Fruit fly (Drosophila melanogaster) whole organism, embryonic: ENCODE results near the gene Cpr64Ad.

ENCODE experiments used
- CG11696 ChIP-seq: fragments of 200-800 bp; sonication (Bioruptor generic); IDR thresholded peaks from 2 replicates; pipeline ENCODE4 v1.3.6; 2022; ENCODE audit warnings: missing biosample characterization, missing genetic modification characterization
- CG12391 ChIP-seq: fragments of 200-800 bp; sonication (Bioruptor generic); optimal IDR thresholded peaks from 3 replicates; lab custom pipeline; 2018; ENCODE audit warnings: missing biosample characterization, mild to moderate bottlenecking, missing genetic modification characterization, moderate library complexity
- CG12942 ChIP-seq: fragments of 200-800 bp; sonication (Bioruptor generic); optimal IDR thresholded peaks from 3 replicates; lab custom pipeline; 2016; ENCODE audit warnings: missing biosample characterization, missing genetic modification characterization
- CG13424 ChIP-seq: fragments of 200-800 bp; sonication (Bioruptor generic); optimal IDR thresholded peaks from 2 replicates; lab custom pipeline; 2019; ENCODE audit warnings: missing biosample characterization, mild to moderate bottlenecking, missing genetic modification characterization, moderate library complexity
- CG13775 ChIP-seq: fragments of 200-800 bp; sonication (Bioruptor generic); optimal IDR thresholded peaks from 3 replicates; lab custom pipeline; 2017; ENCODE audit warnings: missing biosample characterization, mild to moderate bottlenecking, missing genetic modification characterization
- CG17612 ChIP-seq: fragments of 200-800 bp; sonication (Bioruptor generic); IDR thresholded peaks from 2 replicates; pipeline ENCODE4 v1.3.6; 2022; ENCODE audit warnings: missing biosample characterization, missing genetic modification characterization
- CG17802 ChIP-seq: fragments of 200-800 bp; sonication (Bioruptor generic); optimal IDR thresholded peaks from 2 replicates; lab custom pipeline; 2018; ENCODE audit warnings: missing biosample characterization, mild to moderate bottlenecking, missing genetic modification characterization, moderate library complexity
- CG30020 ChIP-seq: fragments of 200-800 bp; optimal IDR thresholded peaks from 2 replicates; lab custom pipeline; 2019; ENCODE audit warnings: missing biosample characterization, mild to moderate bottlenecking, missing genetic modification characterization, moderate library complexity
- CG3065 ChIP-seq: fragments of 200-800 bp; sonication (Bioruptor generic); optimal IDR thresholded peaks from 2 replicates; lab custom pipeline; 2016; ENCODE audit warnings: missing biosample characterization, missing genetic modification characterization
- CG3281 ChIP-seq: fragments of 200-800 bp; sonication (Bioruptor generic); optimal IDR thresholded peaks from 3 replicates; lab custom pipeline; 2017; ENCODE audit warnings: missing biosample characterization, mild to moderate bottlenecking, missing genetic modification characterization
- CG33557 ChIP-seq: fragments of 200-800 bp; sonication (Bioruptor generic); optimal IDR thresholded peaks from 2 replicates; lab custom pipeline; 2019; ENCODE audit warnings: missing biosample characterization, mild to moderate bottlenecking, missing genetic modification characterization, moderate library complexity
- CG5245 ChIP-seq: fragments of 200-800 bp; sonication (Bioruptor generic); optimal IDR thresholded peaks from 3 replicates; lab custom pipeline; 2016; ENCODE audit warnings: missing biosample characterization, missing genetic modification characterization
- CG5953 ChIP-seq: fragments of 200-800 bp; sonication (Bioruptor generic); IDR thresholded peaks from 2 replicates; pipeline ENCODE4 v1.3.6; 2022; ENCODE audit warnings: missing biosample characterization, missing genetic modification characterization
- CG6254 ChIP-seq: fragments of 200-800 bp; sonication (Bioruptor generic); optimal IDR thresholded peaks from 3 replicates; lab custom pipeline; 2017; ENCODE audit warnings: mild to moderate bottlenecking, missing biosample characterization, missing genetic modification reagents, missing genetic modification characterization
- CG6765 ChIP-seq: fragments of 200-800 bp; sonication (Bioruptor generic); optimal IDR thresholded peaks from 3 replicates; lab custom pipeline; 2017; ENCODE audit warnings: missing biosample characterization, mild to moderate bottlenecking, missing genetic modification characterization
- CG7928 ChIP-seq: fragments of 200-800 bp; sonication (Bioruptor generic); optimal IDR thresholded peaks from 2 replicates; lab custom pipeline; 2017; ENCODE audit warnings: missing biosample characterization, mild to moderate bottlenecking, missing genetic modification characterization
- CG7963 ChIP-seq: fragments of 200-800 bp; sonication (Bioruptor generic); IDR thresholded peaks from 3 replicates; pipeline ENCODE4 v1.3.6; 2022; ENCODE audit warnings: missing biosample characterization, missing genetic modification characterization; ENCODE audit not compliant: partially characterized antibody
- CG8089 ChIP-seq: fragments of 200-800 bp; sonication (Bioruptor generic); optimal IDR thresholded peaks from 3 replicates; lab custom pipeline; 2016; ENCODE audit warnings: missing biosample characterization, missing genetic modification characterization
- CG8388 ChIP-seq: fragments of 200-800 bp; sonication (Bioruptor generic); optimal IDR thresholded peaks from 2 replicates; lab custom pipeline; 2019; ENCODE audit warnings: missing biosample characterization, mild to moderate bottlenecking, missing genetic modification characterization, moderate library complexity
- CoRest ChIP-seq: fragments of 200-800 bp; sonication (Bioruptor generic); optimal IDR thresholded peaks from 3 replicates; lab custom pipeline; 2018; ENCODE audit warnings: missing biosample characterization, mild to moderate bottlenecking, missing genetic modification characterization, moderate library complexity
- CrebB ChIP-seq: fragments of 200-800 bp; sonication (Bioruptor generic); optimal IDR thresholded peaks from 3 replicates; lab custom pipeline; 2018; ENCODE audit warnings: missing biosample characterization, mild to moderate bottlenecking, missing genetic modification characterization
- D19B ChIP-seq: fragments of 200-800 bp; sonication (Bioruptor generic); optimal IDR thresholded peaks from 2 replicates; lab custom pipeline; 2017; ENCODE audit warnings: missing biosample characterization, mild to moderate bottlenecking, missing genetic modification characterization
- Dbx ChIP-seq: fragments of 200-800 bp; sonication (Bioruptor generic); IDR thresholded peaks from 3 replicates; pipeline ENCODE4 v1.3.6; 2022; ENCODE audit warnings: missing biosample characterization, missing genetic modification characterization
- GATAe ChIP-seq: fragments of 200-800 bp; sonication (Bioruptor generic); conservative IDR thresholded peaks from 2 replicates; pipeline ENCODE4 v1.3.6; 2022; ENCODE audit warnings: missing biosample characterization, missing genetic modification characterization
- Kr ChIP-seq: fragments of 200-800 bp; sonication (Bioruptor generic); optimal IDR thresholded peaks from 2 replicates; lab custom pipeline; 2017; ENCODE audit warnings: missing biosample characterization, mild to moderate bottlenecking, missing genetic modification characterization
- Lhr ChIP-seq: fragments of 200-800 bp; sonication (Bioruptor generic); optimal IDR thresholded peaks from 3 replicates; lab custom pipeline; 2017; ENCODE audit warnings: mild to moderate bottlenecking, missing biosample characterization, missing genetic modification reagents, missing genetic modification characterization
- Lim3 ChIP-seq: fragments of 200-800 bp; sonication (Bioruptor generic); IDR thresholded peaks from 2 replicates; pipeline ENCODE4 v1.3.6; 2022; ENCODE audit warnings: missing biosample characterization, missing genetic modification characterization
- Lpt ChIP-seq: fragments of >200 bp; optimal IDR thresholded peaks from 2 replicates; lab custom pipeline; 2018; ENCODE audit warnings: missing biosample characterization, missing genetic modification characterization
- Max ChIP-seq: fragments of 200-800 bp; sonication (Bioruptor generic); optimal IDR thresholded peaks from 2 replicates; lab custom pipeline; 2016; ENCODE audit warnings: missing biosample characterization, mild to moderate bottlenecking, missing genetic modification characterization
- Meics ChIP-seq: fragments of 200-800 bp; sonication (Bioruptor generic); optimal IDR thresholded peaks from 2 replicates; lab custom pipeline; 2017; ENCODE audit warnings: missing biosample characterization, mild to moderate bottlenecking, missing genetic modification characterization
- Mrtf ChIP-seq: fragments of 200-800 bp; sonication (Bioruptor generic); IDR thresholded peaks from 3 replicates; pipeline ENCODE4 v1.3.6; 2022; ENCODE audit warnings: missing biosample characterization, missing genetic modification characterization
- Nf-YC ChIP-seq: fragments of 200-800 bp; optimal IDR thresholded peaks from 3 replicates; lab custom pipeline; 2019; ENCODE audit warnings: missing biosample characterization, mild to moderate bottlenecking, missing genetic modification characterization, moderate library complexity
- Poxn ChIP-seq: fragments of 200-800 bp; sonication (Bioruptor generic); IDR thresholded peaks from 2 replicates; pipeline ENCODE4 v1.3.6; 2022; ENCODE audit warnings: missing biosample characterization, missing genetic modification characterization
- Sin3A ChIP-seq: fragments of >200 bp; optimal IDR thresholded peaks from 2 replicates; lab custom pipeline; 2018
- Six4 ChIP-seq: fragments of 200-800 bp; sonication (Bioruptor generic); optimal IDR thresholded peaks from 2 replicates; lab custom pipeline; 2016; ENCODE audit warnings: missing biosample characterization, missing genetic modification characterization
- Xrp1 ChIP-seq: fragments of 200-800 bp; sonication (Bioruptor generic); IDR thresholded peaks from 2 replicates; pipeline ENCODE4 v1.3.6; 2022; ENCODE audit warnings: missing biosample characterization, missing genetic modification characterization
- chif ChIP-seq, 2 experiments: fragments of 200-800 bp; sonication (Bioruptor generic); optimal IDR thresholded peaks; 3 replicates each; lab custom pipeline; 2016; ENCODE audit warnings: missing biosample characterization in 2 of 2, missing genetic modification characterization in 2 of 2
- crol ChIP-seq: fragments of 200-800 bp; sonication (Bioruptor generic); IDR thresholded peaks from 2 replicates; pipeline ENCODE4 v1.3.6; 2022; ENCODE audit warnings: missing biosample characterization, missing genetic modification characterization
- dati ChIP-seq: fragments of 200-800 bp; sonication (Bioruptor generic); IDR thresholded peaks from 2 replicates; pipeline ENCODE4 v1.3.6; 2022; ENCODE audit warnings: missing biosample characterization, missing genetic modification characterization
- dimm ChIP-seq: fragments of 200-800 bp; sonication (Bioruptor generic); IDR thresholded peaks from 2 replicates; pipeline ENCODE4 v1.3.6; 2022; ENCODE audit warnings: missing biosample characterization, missing genetic modification characterization
- fd64A ChIP-seq: fragments of 200-800 bp; sonication (Bioruptor generic); optimal IDR thresholded peaks from 3 replicates; lab custom pipeline; 2018; ENCODE audit warnings: missing biosample characterization, mild to moderate bottlenecking, missing genetic modification characterization
- grau ChIP-seq: fragments of 200-800 bp; optimal IDR thresholded peaks from 3 replicates; lab custom pipeline; 2019; ENCODE audit warnings: missing biosample characterization, mild to moderate bottlenecking, missing genetic modification characterization, moderate library complexity
- hth ChIP-seq: fragments of >200 bp; optimal IDR thresholded peaks from 2 replicates; lab custom pipeline; 2017; ENCODE audit warnings: inconsistent platforms
- jumu ChIP-seq: fragments of 200-800 bp; sonication (Bioruptor generic); optimal IDR thresholded peaks from 3 replicates; lab custom pipeline; 2016; ENCODE audit warnings: missing biosample characterization, missing genetic modification characterization
- lmd ChIP-seq: fragments of 200-800 bp; sonication (Bioruptor generic); IDR thresholded peaks from 2 replicates; pipeline ENCODE4 v1.3.6; 2022; ENCODE audit warnings: missing biosample characterization, missing genetic modification characterization
- pan ChIP-seq, 4 experiments: fragments of >200 bp in 3 of 4; fragments of 200-800 bp in 1 of 4; sonication (Bioruptor generic) in 1 of 4; optimal IDR thresholded peaks in 3 of 4; IDR thresholded peaks in 1 of 4; 2 replicates each; pipeline versions ENCODE4 v1.3.6 to Lab custom; 2017 to 2022; ENCODE audit warnings: missing biosample characterization in 2 of 4, missing genetic modification characterization in 2 of 4, mixed read lengths in 1 of 4
- prd ChIP-seq, 3 experiments: fragments of >200 bp in 2 of 3; fragments of 200-800 bp in 1 of 3; sonication (Bioruptor generic) in 1 of 3; optimal IDR thresholded peaks in 2 of 3; IDR thresholded peaks in 1 of 3; 2 replicates in 2 of 3; 3 replicates in 1 of 3; pipeline versions ENCODE4 v1.3.6 to Lab custom; 2017 to 2022; ENCODE audit warnings: missing biosample characterization in 1 of 3, missing genetic modification characterization in 1 of 3
- psq ChIP-seq: fragments of 200-800 bp; sonication (Bioruptor generic); optimal IDR thresholded peaks from 2 replicates; lab custom pipeline; 2017; ENCODE audit warnings: missing biosample characterization, missing genetic modification characterization
- sens-2 ChIP-seq: fragments of 200-800 bp; sonication (Bioruptor generic); IDR thresholded peaks from 2 replicates; pipeline ENCODE4 v1.3.6; 2022; ENCODE audit warnings: missing biosample characterization, missing genetic modification characterization
- sqz ChIP-seq: fragments of 200-800 bp; sonication (Bioruptor generic); optimal IDR thresholded peaks from 3 replicates; lab custom pipeline; 2018; ENCODE audit warnings: missing biosample characterization, mild to moderate bottlenecking, missing genetic modification characterization
- stc ChIP-seq: fragments of 200-800 bp; sonication (Bioruptor generic); IDR thresholded peaks from 2 replicates; pipeline ENCODE4 v1.3.6; 2022; ENCODE audit warnings: missing biosample characterization, missing genetic modification characterization
- unc-4 ChIP-seq: fragments of 200-800 bp; sonication (Bioruptor generic); IDR thresholded peaks from 2 replicates; pipeline ENCODE4 v1.3.6; 2022; ENCODE audit warnings: missing biosample characterization, missing genetic modification characterization; ENCODE audit not compliant: partially characterized antibody

The Cpr64Ad gene

dm6 chr3L:4242428-4242827, 27.2 kb downstream of the Cpr64Ad start, which contains the start of gene pav (continued):
- TF ChIP-seq pan (optimal IDR thresholded peaks at IDR 0.05; lab: Kevin White, UChicago) (no peak), pan (GFP tag; optimal IDR thresholded peaks at IDR 0.05 in 1 of 2, IDR thresholded peaks at IDR 0.05 in 1 of 2) (peak in 1 of 2 experiments; percentile 46), CG7928 (GFP tag; lab: Kevin White, UChicago) (no peak), CG5953 (no peak), lmd (GFP tag; lab: Robert Waterston, UW) (peak; percentile 58), Meics (GFP tag; lab: Kevin White, UChicago) (no peak), Lhr (no peak), Lim3 (GFP tag; lab: Robert Waterston, UW) (no peak), CG5245 (no peak), CG3281 (GFP tag; lab: Kevin White, UChicago) (no peak), CG12391 (tag; lab: Kevin White, UChicago) (peak; percentile 73), Max (GFP tag; lab: Kevin White, UChicago) (peak; percentile 27), sens-2 (GFP tag; lab: Robert Waterston, UW) (no peak), crol (GFP tag; lab: Robert Waterston, UW) (no peak), CoRest (tag; lab: Kevin White, UChicago) (peak; percentile 70), CG7963 (no peak), CG6254 (no peak), CG17802 (tag; lab: Kevin White, UChicago) (no peak), unc-4 (no peak), CrebB (tag; lab: Kevin White, UChicago) (peak; percentile 2), Sin3A (lab: Kevin White, UChicago) (no peak), D19B (peak; percentile 86), CG8388 (no peak), CG17612 (GFP tag; lab: Robert Waterston, UW) (no peak), Six4 (GFP tag; lab: Kevin White, UChicago) (no peak), Poxn (GFP tag; lab: Robert Waterston, UW) (no peak), Xrp1 (GFP tag; lab: Robert Waterston, UW) (peak; percentile 59; the same call in 1 of the 2 replicates), stc (GFP tag; lab: Robert Waterston, UW) (peak; percentile 72), CG30020 (tag; lab: Kevin White, UChicago) (no peak), CG13424 (tag; lab: Kevin White, UChicago) (peak; percentile 53), dimm (GFP tag; lab: Robert Waterston, UW) (no peak), fd64A (GFP tag; lab: Kevin White, UChicago) (no peak), prd (optimal IDR thresholded peaks at IDR 0.05; lab: Kevin White, UChicago) (no peak), prd (GFP tag; IDR thresholded peaks at IDR 0.05; lab: Robert Waterston, UW) (peak; percentile 67), CG33557 (no peak), sqz (GFP tag; lab: Kevin White, UChicago) (no peak), hth (lab: Kevin White, UChicago) (no peak), Lpt (no peak), CG8089 (GFP tag; lab: Kevin White, UChicago) (no peak), CG11696 (GFP tag; lab: Robert Waterston, UW) (peak; percentile 97), CG3065 (GFP tag; lab: Kevin White, UChicago) (no peak), Mrtf (no peak), Dbx (GFP tag; lab: Robert Waterston, UW) (peak; percentile 35; the same call in 1 of the 3 replicates), CG13775 (GFP tag; lab: Kevin White, UChicago) (peak; percentile 30), psq (no peak), grau (tag; lab: Kevin White, UChicago) (peak; percentile 65), Kr (GFP tag; lab: Kevin White, UChicago) (no peak), dati (no peak), GATAe (GFP tag; lab: Robert Waterston, UW) (no peak), chif (GFP tag; optimal IDR thresholded peaks at IDR 0.05; lab: Kevin White, UChicago) (no peak), CG12942 (GFP tag; lab: Kevin White, UChicago) (no peak), CG6765 (GFP tag; lab: Kevin White, UChicago) (no peak), Nf-YC (tag; lab: Kevin White, UChicago) (no peak), jumu (no peak)
